Worm (Caenorhabditis elegans) whole organism, midembryonic: ENCODE measurements around the gene trmt-10C.2.

Experiments
- flt-1 ChIP-seq: fragments of 200-800 bp; sonication (Bioruptor generic); IDR thresholded peaks from 2 replicates; pipeline ENCODE4 v1.3.6; 2022; ENCODE audit warnings: missing genetic modification characterization, missing compliant biosample characterization
- klf-2 ChIP-seq: fragments of 200-800 bp; sonication (Bioruptor generic); conservative IDR thresholded peaks from 2 replicates; pipeline ENCODE4 v1.3.6; 2022; ENCODE audit warnings: missing genetic modification reagents, missing genetic modification characterization, missing compliant biosample characterization
- med-1 ChIP-seq: sonication (generic microtip); optimal IDR thresholded peaks from 2 replicates; lab custom pipeline; 2017; ENCODE audit warnings: missing genetic modification characterization, mild to moderate bottlenecking, missing compliant biosample characterization, antibody characterized with exemption, missing genetic modification reagents; ENCODE audit not compliant: insufficient read depth
- tab-1 ChIP-seq: fragments of 200-800 bp; sonication (Bioruptor generic); IDR thresholded peaks from 2 replicates; pipeline ENCODE4 v1.3.6; 2022; ENCODE audit warnings: missing genetic modification characterization, missing compliant biosample characterization
- ztf-23 ChIP-seq: fragments of 200-800 bp; sonication (Bioruptor generic); IDR thresholded peaks from 2 replicates; pipeline ENCODE4 v1.3.6; 2022; ENCODE audit warnings: missing genetic modification reagents, missing genetic modification characterization, missing compliant biosample characterization

- TF ChIP-seq med-1 (GFP tag; lab: Kevin White, UChicago), result no peak
- TF ChIP-seq tab-1, result no peak
- TF ChIP-seq ztf-23 (GFP tag; lab: Robert Waterston, UW), result no peak
- no peak for TF ChIP-seq klf-2 (GFP tag; lab: Robert Waterston, UW)
- no peak for TF ChIP-seq flt-1 (GFP tag; lab: Robert Waterston, UW)
These were observed 13.2 kb downstream of the trmt-10C.2 start for ce11 chrIII:6359171-6359854.
